Fruit fly (Drosophila melanogaster) whole organism, prepupa: Measurements from ENCODE around the gene ncd.

Experiments
- CG10631 ChIP-seq: fragments of 200-800 bp; sonication (Bioruptor generic); optimal IDR thresholded peaks from 2 replicates; lab custom pipeline; 2016; ENCODE audit warnings: missing biosample characterization, missing genetic modification characterization
- CG11294 ChIP-seq: fragments of 200-800 bp; sonication (Bioruptor generic); IDR thresholded peaks from 2 replicates; pipeline ENCODE4 v1.3.6; 2022; ENCODE audit warnings: missing biosample characterization, missing genetic modification characterization
- CG15336 ChIP-seq: fragments of 200-800 bp; sonication (Bioruptor generic); IDR thresholded peaks from 2 replicates; pipeline ENCODE4 v1.3.6; 2022; ENCODE audit warnings: missing biosample characterization, missing genetic modification characterization
- CG1621 ChIP-seq: fragments of 200-800 bp; sonication (Bioruptor generic); optimal IDR thresholded peaks from 3 replicates; lab custom pipeline; 2018; ENCODE audit warnings: missing biosample characterization, mild to moderate bottlenecking, missing genetic modification characterization
- CG3032 ChIP-seq: fragments of 200-800 bp; optimal IDR thresholded peaks from 2 replicates; lab custom pipeline; 2019; ENCODE audit warnings: missing biosample characterization, mild to moderate bottlenecking, missing genetic modification characterization, moderate library complexity
- CG31627 ChIP-seq: fragments of 200-800 bp; sonication (Bioruptor generic); optimal IDR thresholded peaks from 3 replicates; lab custom pipeline; 2016; ENCODE audit warnings: missing biosample characterization, missing genetic modification characterization
- CG32006 ChIP-seq: fragments of 200-800 bp; sonication (Bioruptor generic); optimal IDR thresholded peaks from 3 replicates; lab custom pipeline; 2017; ENCODE audit warnings: missing biosample characterization, mild to moderate bottlenecking, missing genetic modification characterization
- CG3919 ChIP-seq: fragments of 200-800 bp; sonication (Bioruptor generic); optimal IDR thresholded peaks from 3 replicates; lab custom pipeline; 2016; ENCODE audit warnings: missing biosample characterization, missing genetic modification characterization
- CG4318 ChIP-seq: fragments of 200-800 bp; sonication (Bioruptor generic); optimal IDR thresholded peaks from 3 replicates; lab custom pipeline; 2017; ENCODE audit warnings: missing biosample characterization, mild to moderate bottlenecking, missing genetic modification characterization
- CG6163 ChIP-seq: fragments of 200-800 bp; sonication (Bioruptor generic); IDR thresholded peaks from 3 replicates; pipeline ENCODE4 v1.3.6; 2022; ENCODE audit warnings: missing biosample characterization, missing genetic modification characterization
- CG6792 ChIP-seq: fragments of 200-800 bp; sonication (Bioruptor generic); optimal IDR thresholded peaks from 3 replicates; lab custom pipeline; 2016; ENCODE audit warnings: missing biosample characterization, missing genetic modification characterization
- CG6808 ChIP-seq: fragments of 200-800 bp; sonication (Bioruptor generic); optimal IDR thresholded peaks from 3 replicates; lab custom pipeline; 2017; ENCODE audit warnings: missing biosample characterization, missing genetic modification characterization, mild to moderate bottlenecking, moderate library complexity, missing genetic modification reagents
- CG6854 ChIP-seq: fragments of 200-800 bp; sonication (Bioruptor generic); optimal IDR thresholded peaks from 2 replicates; lab custom pipeline; 2017; ENCODE audit warnings: missing biosample characterization, mild to moderate bottlenecking, missing genetic modification characterization
- CG7368 ChIP-seq: fragments of 200-800 bp; sonication (Bioruptor generic); optimal IDR thresholded peaks from 3 replicates; lab custom pipeline; 2016; ENCODE audit warnings: missing biosample characterization, missing genetic modification characterization
- CG8119 ChIP-seq: fragments of 200-800 bp; sonication (Bioruptor generic); IDR thresholded peaks from 3 replicates; pipeline ENCODE4 v1.3.6; 2022; ENCODE audit warnings: missing biosample characterization, missing genetic modification characterization
- CG8319 ChIP-seq: fragments of 200-800 bp; sonication (Bioruptor generic); optimal IDR thresholded peaks from 3 replicates; lab custom pipeline; 2016; ENCODE audit warnings: missing biosample characterization, missing genetic modification characterization
- CG8632 ChIP-seq: fragments of 200-800 bp; sonication (Bioruptor generic); optimal IDR thresholded peaks from 3 replicates; lab custom pipeline; 2016; ENCODE audit warnings: missing biosample characterization, missing genetic modification characterization
- CG9139 ChIP-seq: fragments of 200-800 bp; sonication (Bioruptor generic); optimal IDR thresholded peaks from 3 replicates; lab custom pipeline; 2017; ENCODE audit warnings: missing biosample characterization, mild to moderate bottlenecking, missing genetic modification characterization
- Eip75B ChIP-seq: fragments of 200-800 bp; sonication (Bioruptor generic); optimal IDR thresholded peaks from 3 replicates; lab custom pipeline; 2016; ENCODE audit warnings: missing biosample characterization, missing genetic modification characterization
- Ets96B ChIP-seq: fragments of 200-800 bp; optimal IDR thresholded peaks from 2 replicates; lab custom pipeline; 2019; ENCODE audit warnings: missing biosample characterization, mild to moderate bottlenecking, missing genetic modification characterization, moderate library complexity
- Gug ChIP-seq: fragments of 200-800 bp; sonication (Bioruptor generic); IDR thresholded peaks from 2 replicates; pipeline ENCODE4 v1.3.6; 2022; ENCODE audit warnings: missing biosample characterization, missing genetic modification characterization
- Hr38 ChIP-seq: sonication (Bioruptor generic); optimal IDR thresholded peaks from 2 replicates; lab custom pipeline; 2016; ENCODE audit warnings: missing biosample characterization, missing genetic modification characterization
- Hr4 ChIP-seq: fragments of 200-800 bp; sonication (Bioruptor generic); optimal IDR thresholded peaks from 3 replicates; lab custom pipeline; 2016; ENCODE audit warnings: missing biosample characterization, missing genetic modification characterization
- Lpt ChIP-seq: fragments of 200-800 bp; sonication (Bioruptor generic); optimal IDR thresholded peaks from 3 replicates; lab custom pipeline; 2016; ENCODE audit warnings: missing biosample characterization, missing genetic modification characterization
- Met ChIP-seq: fragments of 200-800 bp; sonication (Bioruptor generic); optimal IDR thresholded peaks from 3 replicates; lab custom pipeline; 2016; ENCODE audit warnings: missing biosample characterization, missing genetic modification characterization
- OdsH ChIP-seq: fragments of 200-800 bp; sonication (Bioruptor generic); optimal IDR thresholded peaks from 3 replicates; lab custom pipeline; 2016; ENCODE audit warnings: missing biosample characterization, missing genetic modification characterization
- Smox ChIP-seq: fragments of 200-800 bp; sonication (Bioruptor generic); optimal IDR thresholded peaks from 3 replicates; lab custom pipeline; 2016; ENCODE audit warnings: missing biosample characterization, missing genetic modification characterization
- Sox14 ChIP-seq: fragments of 200-800 bp; sonication (Bioruptor generic); optimal IDR thresholded peaks from 3 replicates; lab custom pipeline; 2016; ENCODE audit warnings: missing biosample characterization, missing genetic modification characterization
- Sox15 ChIP-seq: fragments of 200-800 bp; sonication (Bioruptor generic); optimal IDR thresholded peaks from 3 replicates; lab custom pipeline; 2016; ENCODE audit warnings: missing biosample characterization, missing genetic modification characterization
- achi ChIP-seq: fragments of 200-800 bp; sonication (Bioruptor generic); optimal IDR thresholded peaks from 3 replicates; lab custom pipeline; 2016; ENCODE audit warnings: missing biosample characterization, missing genetic modification characterization
- acj6 ChIP-seq: fragments of 200-800 bp; sonication (Bioruptor generic); optimal IDR thresholded peaks from 3 replicates; lab custom pipeline; 2016; ENCODE audit warnings: missing biosample characterization, missing genetic modification characterization
- cyc ChIP-seq: fragments of 200-800 bp; sonication (Bioruptor generic); optimal IDR thresholded peaks from 3 replicates; lab custom pipeline; 2016; ENCODE audit warnings: missing biosample characterization, missing genetic modification characterization
- eg ChIP-seq: fragments of 200-800 bp; sonication (Bioruptor generic); IDR thresholded peaks from 3 replicates; pipeline ENCODE4 v1.3.6; 2022; ENCODE audit warnings: missing biosample characterization, missing genetic modification characterization
- fd59A ChIP-seq: fragments of 200-800 bp; sonication (Bioruptor generic); optimal IDR thresholded peaks from 2 replicates; lab custom pipeline; 2017; ENCODE audit warnings: missing biosample characterization, mild to moderate bottlenecking, missing genetic modification characterization, missing genetic modification reagents
- fkh ChIP-seq: fragments of 200-800 bp; sonication (Bioruptor generic); optimal IDR thresholded peaks from 3 replicates; lab custom pipeline; 2017; ENCODE audit warnings: missing biosample characterization, mild to moderate bottlenecking, missing genetic modification characterization, moderate library complexity
- lz ChIP-seq: fragments of 200-800 bp; sonication (Bioruptor generic); optimal IDR thresholded peaks from 3 replicates; lab custom pipeline; 2016; ENCODE audit warnings: missing biosample characterization, missing genetic modification characterization
- pdm3 ChIP-seq: fragments of 200-800 bp; sonication (Bioruptor generic); optimal IDR thresholded peaks from 3 replicates; lab custom pipeline; 2016; ENCODE audit warnings: missing biosample characterization, missing genetic modification characterization
- salr ChIP-seq, 2 experiments: fragments of 200-800 bp; sonication (Bioruptor generic); optimal IDR thresholded peaks; 3 replicates each; lab custom pipeline; 2016 to 2018; ENCODE audit warnings: missing biosample characterization in 2 of 2, missing genetic modification characterization in 2 of 2, mild to moderate bottlenecking in 1 of 2
- spab ChIP-seq: fragments of 200-800 bp; sonication (Bioruptor generic); optimal IDR thresholded peaks from 2 replicates; lab custom pipeline; 2017; ENCODE audit warnings: missing biosample characterization, mild to moderate bottlenecking, missing genetic modification characterization, missing genetic modification reagents
- ss ChIP-seq, 2 experiments: fragments of 200-800 bp; sonication (Bioruptor generic); optimal IDR thresholded peaks; 2 replicates in 1 of 2; 3 replicates in 1 of 2; lab custom pipeline; 2017 to 2018; ENCODE audit warnings: mild to moderate bottlenecking in 2 of 2, missing biosample characterization in 2 of 2, missing genetic modification characterization in 2 of 2, moderate library complexity in 1 of 2
- topi ChIP-seq: fragments of 200-800 bp; sonication (Bioruptor generic); optimal IDR thresholded peaks from 3 replicates; lab custom pipeline; 2016; ENCODE audit warnings: missing biosample characterization, missing genetic modification characterization
- vri ChIP-seq: fragments of 200-800 bp; sonication (Bioruptor generic); optimal IDR thresholded peaks from 3 replicates; lab custom pipeline; 2016; ENCODE audit warnings: missing biosample characterization, mild to moderate bottlenecking, missing genetic modification characterization

ncd gene

DNA sequence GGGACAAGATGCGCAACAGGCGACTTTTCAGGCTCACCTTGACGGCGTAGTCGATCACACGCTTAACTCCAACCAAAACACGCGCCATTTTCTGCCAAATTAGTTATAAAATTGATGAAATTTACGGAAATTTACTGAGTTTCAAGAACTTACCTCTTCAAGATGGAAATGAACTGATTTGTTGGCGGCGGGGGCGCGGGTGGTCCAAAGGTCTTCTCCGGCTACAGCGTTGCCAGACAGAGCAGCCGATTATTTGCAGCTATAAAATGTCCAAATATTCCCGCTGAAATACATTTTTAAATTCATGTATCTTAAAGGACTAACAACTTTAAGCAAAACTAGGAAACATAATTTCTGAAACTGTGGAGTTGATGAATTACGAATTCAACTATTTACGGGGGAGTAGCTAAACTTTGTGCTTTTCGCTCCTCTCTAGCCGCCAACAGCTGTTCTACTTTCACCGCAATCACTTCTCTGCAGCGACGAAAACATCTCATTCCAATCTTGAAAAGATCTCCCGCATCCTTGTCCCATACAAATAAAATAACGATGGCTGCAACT, 4.1 kb downstream of the ncd start, which contains the start of the genes Etfb and CG7789 (continued):
- peak; percentile 88 for TF ChIP-seq topi
- TF ChIP-seq Gug (GFP tag; lab: Robert Waterston, UW), result peak; percentile 89
- peak; percentile 92 for TF ChIP-seq eg (GFP tag; lab: Robert Waterston, UW)
- peak; percentile 93 for TF ChIP-seq CG3919 (GFP tag; lab: Kevin White, UChicago)
- TF ChIP-seq fkh (GFP tag; lab: Kevin White, UChicago), result no peak
- peak; percentile 91 for TF ChIP-seq CG6854 (GFP tag; lab: Kevin White, UChicago)
- peak; percentile 76 for TF ChIP-seq cyc
- TF ChIP-seq CG7368 (GFP tag; lab: Kevin White, UChicago), result peak; percentile 88
- TF ChIP-seq CG1621 (tag; lab: Kevin White, UChicago), result peak; percentile 92
- TF ChIP-seq pdm3 (GFP tag; lab: Kevin White, UChicago), result no peak
- peak; percentile 89 for TF ChIP-seq CG8319 (GFP tag; lab: Kevin White, UChicago)
- TF ChIP-seq CG31627 (GFP tag; lab: Kevin White, UChicago), result peak; percentile 86
- peak; percentile 98 for TF ChIP-seq CG9139 (GFP tag; lab: Kevin White, UChicago)
- no peak for TF ChIP-seq OdsH
- TF ChIP-seq CG6808 (GFP tag; lab: Kevin White, UChicago), result peak; percentile 96
- peak; percentile 82 for TF ChIP-seq acj6
- TF ChIP-seq spab, result peak; percentile 94
- TF ChIP-seq CG8119 (GFP tag; lab: Robert Waterston, UW), result peak; percentile 91
- no peak for TF ChIP-seq CG6792 (GFP tag; lab: Kevin White, UChicago)
- TF ChIP-seq Hr4 (GFP tag; lab: Kevin White, UChicago), result no peak
- peak; percentile 87 for TF ChIP-seq CG15336 (GFP tag; lab: Robert Waterston, UW)
- peak; percentile 88 for TF ChIP-seq lz (GFP tag; lab: Kevin White, UChicago)
- TF ChIP-seq Smox, result no peak
- no peak for TF ChIP-seq achi
- TF ChIP-seq CG3032 (tag; lab: Kevin White, UChicago), result peak; percentile 89
- peak; percentile 73 for TF ChIP-seq Ets96B (tag; lab: Kevin White, UChicago)
- TF ChIP-seq ss (GFP tag; optimal IDR thresholded peaks at IDR 0.05; lab: Kevin White, UChicago), result peak; percentile 97 to 99
- TF ChIP-seq salr (GFP tag; optimal IDR thresholded peaks at IDR 0.05; lab: Kevin White, UChicago), result peak; percentile 91 to 96
- TF ChIP-seq CG11294 (GFP tag; lab: Robert Waterston, UW), result peak; percentile 76
- TF ChIP-seq Hr38 (GFP tag; lab: Kevin White, UChicago), result peak; percentile 89
- TF ChIP-seq CG6163 (GFP tag; lab: Robert Waterston, UW), result peak; percentile 91
- TF ChIP-seq CG10631 (GFP tag; lab: Kevin White, UChicago), result no peak
- peak; percentile 75 for TF ChIP-seq CG8632 (GFP tag; lab: Kevin White, UChicago)
- peak; percentile 78 for TF ChIP-seq fd59A (GFP tag; lab: Kevin White, UChicago)
- TF ChIP-seq CG4318 (GFP tag; lab: Kevin White, UChicago), result no peak
- peak; percentile 82 for TF ChIP-seq Sox15 (GFP tag; lab: Kevin White, UChicago)
- no peak for TF ChIP-seq Met (GFP tag; lab: Kevin White, UChicago)
- no peak for TF ChIP-seq Eip75B
- TF ChIP-seq Sox14 (GFP tag; lab: Kevin White, UChicago), result peak; percentile 93
- peak; percentile 91 for TF ChIP-seq Lpt (GFP tag; lab: Kevin White, UChicago)

DNA sequence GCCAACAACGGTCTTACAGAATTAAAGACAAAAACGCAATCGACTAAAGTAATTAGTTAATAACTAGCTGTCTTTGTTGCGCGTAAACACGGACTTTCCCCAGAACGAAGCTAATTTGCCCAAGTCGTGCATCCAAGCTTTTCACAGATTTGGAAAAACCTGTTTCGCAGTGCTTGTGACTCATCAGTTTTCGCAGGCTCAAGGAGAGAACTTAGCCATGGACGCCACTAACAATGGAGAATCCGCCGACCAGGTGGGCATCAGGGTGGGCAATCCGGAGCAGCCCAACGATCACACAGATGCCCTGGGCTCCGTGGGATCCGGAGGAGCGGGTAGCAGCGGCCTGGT, 7.3 kb downstream of the ncd start:
- TF ChIP-seq CG7368 (GFP tag; lab: Kevin White, UChicago) (no peak), vri (GFP tag; lab: Kevin White, UChicago) (peak; percentile 69), CG32006 (GFP tag; lab: Kevin White, UChicago) (no peak)
